Worm (Caenorhabditis elegans) whole organism, L4/young adult: ENCODE measurements around the gene upb-1.

Experiments
- W03F9.2 ChIP-seq: fragments of 150-350 bp; optimal IDR thresholded peaks from 2 replicates; lab custom pipeline; 2014; ENCODE audit warnings: missing biosample characterization, missing genetic modification characterization
- him-1 ChIP-seq: sonication (generic microtip); optimal IDR thresholded peaks from 2 replicates; lab custom pipeline; 2016; ENCODE audit warnings: missing genotype, missing genetic modification reagents, missing genetic modification characterization, missing compliant biosample characterization

DNA sequence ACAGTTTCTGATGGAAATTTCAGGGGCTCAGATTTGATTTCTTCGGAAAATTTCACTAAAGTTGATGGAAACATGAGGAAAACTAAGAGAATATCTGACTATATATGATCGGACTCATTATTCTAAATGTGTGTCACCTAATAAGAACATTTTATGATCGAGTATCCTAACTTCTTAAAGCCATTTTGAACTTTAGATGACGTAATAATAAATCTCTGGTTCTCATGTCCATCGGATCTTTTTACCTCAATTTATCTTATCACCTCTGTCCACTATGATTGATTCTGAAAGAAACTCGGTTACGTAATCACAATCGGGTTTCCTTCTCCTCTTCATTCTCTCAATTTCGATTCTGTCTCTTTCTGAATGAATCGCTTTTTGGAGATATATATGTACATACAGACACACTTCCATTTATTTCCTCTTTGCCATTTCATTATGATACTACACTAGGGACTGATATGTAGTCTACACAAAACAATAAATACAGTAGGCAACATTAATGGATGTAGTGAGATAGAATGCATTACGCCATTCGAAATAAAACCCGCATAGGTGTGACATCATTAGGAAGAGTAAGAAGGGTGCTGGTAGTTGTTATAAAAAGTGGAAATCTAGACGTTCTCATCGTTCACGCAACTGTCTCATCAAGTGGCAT lies 32.5 kb downstream of the upb-1 start:
- TF ChIP-seq W03F9.2 (tag; lab: Kevin White, UChicago), result no peak
- TF ChIP-seq him-1, result no peak
